Fruit fly (Drosophila melanogaster) whole organism, embryonic: Measurements from ENCODE around the gene CG4025.

Source experiments
- Adf1 ChIP-seq: fragments of 200-800 bp; sonication (Bioruptor generic); IDR thresholded peaks from 2 replicates; pipeline ENCODE4 v1.3.6; 2022; ENCODE audit warnings: missing biosample characterization, missing genetic modification characterization
- Atf3 ChIP-seq: fragments of 200-800 bp; sonication (Bioruptor generic); optimal IDR thresholded peaks from 3 replicates; lab custom pipeline; 2016; ENCODE audit warnings: missing biosample characterization, missing genetic modification characterization
- CG10462 ChIP-seq: fragments of 200-800 bp; sonication (Bioruptor generic); optimal IDR thresholded peaks from 2 replicates; lab custom pipeline; 2016; ENCODE audit warnings: missing biosample characterization, missing genetic modification characterization
- CG10543 ChIP-seq: fragments of 200-800 bp; sonication (Bioruptor generic); optimal IDR thresholded peaks from 3 replicates; lab custom pipeline; 2017; ENCODE audit warnings: missing biosample characterization, mild to moderate bottlenecking, missing genetic modification characterization, moderate library complexity
- CG11723 ChIP-seq: fragments of 200-800 bp; sonication (Bioruptor generic); optimal IDR thresholded peaks from 2 replicates; lab custom pipeline; 2017; ENCODE audit warnings: missing biosample characterization, mild to moderate bottlenecking, missing genetic modification characterization
- CG12769 ChIP-seq: fragments of 200-800 bp; sonication (Bioruptor generic); optimal IDR thresholded peaks from 2 replicates; lab custom pipeline; 2019; ENCODE audit warnings: missing biosample characterization, mild to moderate bottlenecking, missing genetic modification characterization, moderate library complexity
- CG13123 ChIP-seq: fragments of 200-800 bp; sonication (Bioruptor generic); optimal IDR thresholded peaks from 2 replicates; lab custom pipeline; 2016; ENCODE audit warnings: missing biosample characterization, missing genetic modification characterization
- CG13296 ChIP-seq: fragments of 200-800 bp; sonication (Bioruptor generic); optimal IDR thresholded peaks from 3 replicates; lab custom pipeline; 2018; ENCODE audit warnings: missing biosample characterization, mild to moderate bottlenecking, missing genetic modification characterization
- CG13624 ChIP-seq: fragments of 200-800 bp; sonication (Bioruptor generic); optimal IDR thresholded peaks from 2 replicates; lab custom pipeline; 2016; ENCODE audit warnings: missing biosample characterization, missing genetic modification characterization
- CG14710 ChIP-seq: fragments of 200-800 bp; sonication (Bioruptor generic); optimal IDR thresholded peaks from 3 replicates; lab custom pipeline; 2019; ENCODE audit warnings: missing biosample characterization, mild to moderate bottlenecking, missing genetic modification characterization, moderate library complexity
- CG15011 ChIP-seq: fragments of 200-800 bp; sonication (Bioruptor generic); optimal IDR thresholded peaks from 3 replicates; lab custom pipeline; 2018; ENCODE audit warnings: missing biosample characterization, mild to moderate bottlenecking, missing genetic modification characterization
- CG1647 ChIP-seq: fragments of 200-800 bp; sonication (Bioruptor generic); optimal IDR thresholded peaks from 3 replicates; lab custom pipeline; 2016; ENCODE audit warnings: missing biosample characterization, missing genetic modification characterization
- CG17359 ChIP-seq: fragments of 200-800 bp; sonication (Bioruptor generic); optimal IDR thresholded peaks from 3 replicates; lab custom pipeline; 2018; ENCODE audit warnings: missing biosample characterization, mild to moderate bottlenecking, missing genetic modification characterization, moderate library complexity
- CG17361 ChIP-seq: fragments of 200-800 bp; sonication (Bioruptor generic); IDR thresholded peaks from 3 replicates; pipeline ENCODE4 v1.3.6; 2022; ENCODE audit warnings: missing biosample characterization, missing genetic modification characterization
- CG18476 ChIP-seq: fragments of 200-800 bp; sonication (Bioruptor generic); optimal IDR thresholded peaks from 2 replicates; lab custom pipeline; 2016; ENCODE audit warnings: missing biosample characterization, mild to moderate bottlenecking, missing genetic modification characterization
- CG3065 ChIP-seq: fragments of 200-800 bp; sonication (Bioruptor generic); optimal IDR thresholded peaks from 2 replicates; lab custom pipeline; 2016; ENCODE audit warnings: missing biosample characterization, missing genetic modification characterization
- CG32767 ChIP-seq: fragments of 200-800 bp; sonication (Bioruptor generic); IDR thresholded peaks from 2 replicates; pipeline ENCODE4 v1.3.6; 2022; ENCODE audit warnings: missing biosample characterization, missing genetic modification characterization
- CG4730 ChIP-seq: fragments of 200-800 bp; sonication (Bioruptor generic); IDR thresholded peaks from 2 replicates; pipeline ENCODE4 v1.3.6; 2022; ENCODE audit warnings: missing biosample characterization, missing genetic modification characterization
- CG6175 ChIP-seq: fragments of 200-800 bp; sonication (Bioruptor generic); IDR thresholded peaks from 3 replicates; pipeline ENCODE4 v1.3.6; 2022; ENCODE audit warnings: missing biosample characterization, missing genetic modification characterization
- CG7987 ChIP-seq: fragments of 200-800 bp; sonication (Bioruptor generic); optimal IDR thresholded peaks from 2 replicates; lab custom pipeline; 2018; ENCODE audit warnings: missing biosample characterization, mild to moderate bottlenecking, missing genetic modification characterization, moderate library complexity
- CG9727 ChIP-seq: fragments of 200-800 bp; sonication (Bioruptor generic); optimal IDR thresholded peaks from 3 replicates; lab custom pipeline; 2017; ENCODE audit warnings: missing biosample characterization, mild to moderate bottlenecking, missing genetic modification characterization
- CkIIα-i1 ChIP-seq: fragments of 200-800 bp; sonication (Bioruptor generic); IDR thresholded peaks from 2 replicates; pipeline ENCODE4 v1.3.6; 2022; ENCODE audit warnings: missing biosample characterization, missing genetic modification characterization
- D ChIP-seq, 2 experiments: fragments of 200-800 bp in 1 of 2; fragments of >200 bp in 1 of 2; sonication (Bioruptor generic) in 1 of 2; optimal IDR thresholded peaks; 2 replicates in 1 of 2; 3 replicates in 1 of 2; lab custom pipeline; 2017; ENCODE audit warnings: mild to moderate bottlenecking in 1 of 2, missing biosample characterization in 1 of 2, missing genetic modification characterization in 1 of 2, missing genetic modification reagents in 1 of 2
- Dfd ChIP-seq, 2 experiments: fragments of >200 bp; optimal IDR thresholded peaks; 2 replicates each; lab custom pipeline; 2017; ENCODE audit warnings: missing biosample characterization in 2 of 2, missing genetic modification characterization in 2 of 2
- Doc3 ChIP-seq: fragments of 200-800 bp; sonication (Bioruptor generic); IDR thresholded peaks from 3 replicates; pipeline ENCODE4 v1.3.6; 2022; ENCODE audit warnings: missing biosample characterization, missing genetic modification characterization; ENCODE audit not compliant: partially characterized antibody
- Hand ChIP-seq: fragments of 200-800 bp; sonication (Bioruptor generic); optimal IDR thresholded peaks from 2 replicates; lab custom pipeline; 2017; ENCODE audit warnings: mild to moderate bottlenecking, missing biosample characterization, missing genetic modification reagents, missing genetic modification characterization
- Hmr ChIP-seq: fragments of 200-800 bp; sonication (Bioruptor generic); optimal IDR thresholded peaks from 3 replicates; lab custom pipeline; 2017; ENCODE audit warnings: mild to moderate bottlenecking, missing biosample characterization, missing genetic modification reagents, missing genetic modification characterization
- Hr78 ChIP-seq, 2 experiments: fragments of 200-800 bp in 1 of 2; fragments of >200 bp in 1 of 2; sonication (Bioruptor generic) in 1 of 2; optimal IDR thresholded peaks; 2 replicates each; lab custom pipeline; 2017 to 2019; ENCODE audit warnings: missing biosample characterization in 2 of 2, missing genetic modification characterization in 2 of 2, mild to moderate bottlenecking in 1 of 2, moderate library complexity in 1 of 2
- Jarid2 ChIP-seq: fragments of 200-800 bp; sonication (Bioruptor generic); optimal IDR thresholded peaks from 3 replicates; lab custom pipeline; 2017; ENCODE audit warnings: mild to moderate bottlenecking, missing biosample characterization, missing genetic modification reagents, missing genetic modification characterization
- Lim3 ChIP-seq: fragments of 200-800 bp; sonication (Bioruptor generic); IDR thresholded peaks from 2 replicates; pipeline ENCODE4 v1.3.6; 2022; ENCODE audit warnings: missing biosample characterization, missing genetic modification characterization
- Lpt ChIP-seq: fragments of >200 bp; optimal IDR thresholded peaks from 2 replicates; lab custom pipeline; 2018; ENCODE audit warnings: missing biosample characterization, missing genetic modification characterization
- Myb ChIP-seq: fragments of 200-800 bp; sonication (Bioruptor generic); optimal IDR thresholded peaks from 2 replicates; lab custom pipeline; 2016; ENCODE audit warnings: missing biosample characterization, missing genetic modification characterization
- Sox100B ChIP-seq: fragments of 200-800 bp; sonication (Bioruptor generic); optimal IDR thresholded peaks from 3 replicates; lab custom pipeline; 2018; ENCODE audit warnings: missing biosample characterization, mild to moderate bottlenecking, missing genetic modification characterization
- Trl ChIP-seq, 3 experiments: fragments of >200 bp in 2 of 3; fragments of 200-800 bp in 1 of 3; sonication (Bioruptor generic) in 1 of 3; optimal IDR thresholded peaks; 2 replicates in 1 of 3; 3 replicates in 2 of 3; lab custom pipeline; 2016 to 2017; ENCODE audit warnings: missing biosample characterization in 1 of 3, missing genetic modification characterization in 1 of 3
- ac ChIP-seq: fragments of 200-800 bp; sonication (Bioruptor generic); optimal IDR thresholded peaks from 3 replicates; lab custom pipeline; 2017; ENCODE audit warnings: missing biosample characterization, mild to moderate bottlenecking, missing genetic modification characterization
- dysf ChIP-seq: fragments of 200-800 bp; sonication (Bioruptor generic); IDR thresholded peaks from 3 replicates; pipeline ENCODE4 v1.3.6; 2022; ENCODE audit warnings: missing biosample characterization, missing genetic modification characterization
- ewg ChIP-seq: fragments of 200-800 bp; sonication (Bioruptor generic); optimal IDR thresholded peaks from 3 replicates; lab custom pipeline; 2017; ENCODE audit warnings: mild to moderate bottlenecking, missing biosample characterization, missing genetic modification reagents, missing genetic modification characterization
- jing ChIP-seq: fragments of 200-800 bp; sonication (Bioruptor generic); optimal IDR thresholded peaks from 2 replicates; lab custom pipeline; 2018; ENCODE audit warnings: missing biosample characterization, mild to moderate bottlenecking, missing genetic modification characterization
- luna ChIP-seq: fragments of 200-800 bp; sonication (Bioruptor generic); optimal IDR thresholded peaks from 2 replicates; lab custom pipeline; 2016; ENCODE audit warnings: missing biosample characterization, missing genetic modification characterization
- nom ChIP-seq: fragments of 200-800 bp; sonication (Bioruptor generic); optimal IDR thresholded peaks from 2 replicates; lab custom pipeline; 2017; ENCODE audit warnings: missing biosample characterization, missing genetic modification characterization, mild to moderate bottlenecking, moderate library complexity, missing genetic modification reagents
- otp ChIP-seq: fragments of 200-800 bp; sonication (Bioruptor generic); IDR thresholded peaks from 3 replicates; pipeline ENCODE4, ENCODE4 v1.3.6; 2022; ENCODE audit warnings: missing biosample characterization, missing genetic modification characterization
- p53 ChIP-seq: fragments of 200-800 bp; sonication (Bioruptor generic); optimal IDR thresholded peaks from 2 replicates; lab custom pipeline; 2016; ENCODE audit warnings: missing biosample characterization, missing genetic modification characterization
- pita ChIP-seq: fragments of 200-800 bp; sonication (Bioruptor generic); optimal IDR thresholded peaks from 2 replicates; lab custom pipeline; 2017; ENCODE audit warnings: missing biosample characterization, mild to moderate bottlenecking, missing genetic modification characterization
- pzg ChIP-seq: fragments of 200-800 bp; sonication (Bioruptor generic); optimal IDR thresholded peaks from 3 replicates; lab custom pipeline; 2018; ENCODE audit warnings: missing biosample characterization, mild to moderate bottlenecking, missing genetic modification characterization, moderate library complexity
- slou ChIP-seq: fragments of 200-800 bp; sonication (Bioruptor generic); optimal IDR thresholded peaks from 3 replicates; lab custom pipeline; 2016; ENCODE audit warnings: missing biosample characterization, missing genetic modification characterization
- sob ChIP-seq: fragments of 200-800 bp; sonication (Bioruptor generic); IDR thresholded peaks from 2 replicates; pipeline ENCODE4 v1.3.6; 2022; ENCODE audit warnings: missing biosample characterization, missing genetic modification characterization
- twi ChIP-seq: fragments of 200-800 bp; optimal IDR thresholded peaks from 2 replicates; lab custom pipeline; 2019; ENCODE audit warnings: missing biosample characterization, mild to moderate bottlenecking, missing genetic modification characterization, moderate library complexity

The CG4025 gene

DNA sequence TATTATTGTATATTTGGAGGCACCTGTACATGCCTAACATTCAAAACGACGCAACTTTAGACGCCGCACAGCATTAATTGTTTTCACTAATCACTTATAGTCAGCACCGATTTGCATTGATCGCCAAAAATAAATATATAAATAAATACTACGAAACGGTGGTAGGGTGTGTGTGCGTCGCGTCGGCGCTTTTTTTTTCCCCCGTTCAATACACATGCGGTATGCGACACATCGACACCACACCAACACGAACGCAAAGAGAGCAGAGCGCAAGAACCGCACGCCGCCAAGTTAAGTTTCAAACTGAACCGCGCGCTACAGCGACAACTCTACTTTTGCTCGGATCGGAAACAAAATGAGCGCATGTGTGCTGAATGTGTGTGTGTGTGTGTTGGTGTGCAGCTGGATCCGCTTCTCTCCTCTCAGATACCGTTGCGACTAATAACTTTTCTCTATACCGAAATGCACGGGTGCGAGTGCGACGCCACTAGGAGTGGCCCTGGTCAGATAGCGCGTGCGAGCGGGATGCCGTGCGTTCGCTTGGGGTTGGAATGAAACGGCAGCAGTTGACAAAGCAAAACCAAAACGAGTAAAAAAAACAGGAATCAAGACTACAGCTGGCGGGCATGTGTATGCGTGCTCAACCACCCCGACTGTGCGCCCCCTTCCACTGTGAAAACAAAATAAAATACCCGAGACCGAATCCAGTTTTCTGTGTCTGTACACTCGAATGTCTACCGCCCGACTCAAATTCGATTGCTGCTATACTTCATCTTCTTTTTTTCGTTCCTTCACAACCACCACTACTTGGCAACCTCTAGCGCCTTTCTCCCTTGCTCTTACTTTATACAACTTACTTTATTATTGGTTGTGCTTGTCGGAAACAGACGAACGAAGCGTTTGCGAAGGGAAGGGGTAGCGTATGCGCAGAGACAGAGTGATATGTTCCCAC, 46.5 kb downstream of the CG4025 start, which contains the start of gene ph-d (continued):
- TF ChIP-seq CG11723 (GFP tag; lab: Kevin White, UChicago), result peak; percentile 55
- peak; percentile 34; the same call in 1 of the 2 replicates for TF ChIP-seq sob (GFP tag; lab: Robert Waterston, UW)
- no peak for TF ChIP-seq Doc3
- TF ChIP-seq otp, result no peak
- peak; percentile 51 for TF ChIP-seq CG9727 (GFP tag; lab: Kevin White, UChicago)
- no peak for TF ChIP-seq CG4730 (GFP tag; lab: Robert Waterston, UW)
- TF ChIP-seq Hr78 (GFP tag; optimal IDR thresholded peaks at IDR 0.05; lab: Kevin White, UChicago), result peak in 1 of 2 experiments; percentile 15
- peak; percentile 26 for TF ChIP-seq Hand (GFP tag; lab: Kevin White, UChicago)
- TF ChIP-seq CG17361 (GFP tag; lab: Robert Waterston, UW), result peak; percentile 59; the same call in 2 of the 3 replicates
- TF ChIP-seq CG17359 (tag; lab: Kevin White, UChicago), result peak; percentile 53
- no peak for TF ChIP-seq CkIIα-i1 (GFP tag; lab: Robert Waterston, UW)
- TF ChIP-seq ewg (GFP tag; lab: Kevin White, UChicago), result peak; percentile 86
- TF ChIP-seq dysf (GFP tag; lab: Robert Waterston, UW), result peak; percentile 54; the same call in 2 of the 3 replicates
- peak; percentile 87 for TF ChIP-seq Lpt (GFP tag; lab: Kevin White, UChicago)
- peak; percentile 47 for TF ChIP-seq CG13296 (GFP tag; lab: Kevin White, UChicago)
- no peak for TF ChIP-seq slou (GFP tag; lab: Kevin White, UChicago)
- TF ChIP-seq Dfd (GFP tag; optimal IDR thresholded peaks at IDR 0.05; lab: Kevin White, UChicago), result no peak
- TF ChIP-seq Myb, result peak; percentile 9
- TF ChIP-seq CG14710 (tag; lab: Kevin White, UChicago), result peak; percentile 29
- no peak for TF ChIP-seq jing
- peak; percentile 66 for TF ChIP-seq CG7987
- TF ChIP-seq CG1647 (GFP tag; lab: Kevin White, UChicago), result peak; percentile 33
- TF ChIP-seq luna (GFP tag; lab: Kevin White, UChicago), result no peak
- peak; percentile 3 for TF ChIP-seq CG13123
- peak; percentile 62; the same call in 2 of the 3 replicates for TF ChIP-seq CG6175
- peak; percentile 17 for TF ChIP-seq CG15011 (GFP tag; lab: Kevin White, UChicago)
- no peak for TF ChIP-seq CG18476
- peak; percentile 89 for TF ChIP-seq CG10543 (GFP tag; lab: Kevin White, UChicago)
- peak; percentile 91 for TF ChIP-seq Jarid2 (GFP tag; lab: Kevin White, UChicago)
- peak; percentile 32 for TF ChIP-seq Hmr (GFP tag; lab: Kevin White, UChicago)
- peak; percentile 1 for TF ChIP-seq CG3065 (GFP tag; lab: Kevin White, UChicago)
- no peak for TF ChIP-seq ac
- no peak for TF ChIP-seq Atf3 (GFP tag; lab: Kevin White, UChicago)
- TF ChIP-seq Lim3 (GFP tag; lab: Robert Waterston, UW), result no peak
- TF ChIP-seq Adf1 (GFP tag; lab: Robert Waterston, UW), result peak; percentile 71
- peak; percentile 73 for TF ChIP-seq D (optimal IDR thresholded peaks at IDR 0.05; lab: Kevin White, UChicago)
- TF ChIP-seq D (GFP tag; optimal IDR thresholded peaks at IDR 0.05; lab: Kevin White, UChicago), result peak; percentile 9
- peak; percentile 56 for TF ChIP-seq p53 (GFP tag; lab: Kevin White, UChicago)
- TF ChIP-seq pita (GFP tag; lab: Kevin White, UChicago), result no peak
- peak; percentile 13 for TF ChIP-seq pzg (GFP tag; lab: Kevin White, UChicago)
- TF ChIP-seq Sox100B (GFP tag; lab: Kevin White, UChicago), result peak; percentile 60
- peak; percentile 98 for TF ChIP-seq CG10462 (GFP tag; lab: Kevin White, UChicago)
- TF ChIP-seq CG13624 (GFP tag; lab: Kevin White, UChicago), result no peak
- TF ChIP-seq nom (GFP tag; lab: Kevin White, UChicago), result peak; percentile 88
- peak; percentile 98 for TF ChIP-seq CG12769 (tag; lab: Kevin White, UChicago)
- TF ChIP-seq CG32767 (GFP tag; lab: Robert Waterston, UW), result peak; percentile 99
- peak; percentile 96 for TF ChIP-seq twi (tag; lab: Kevin White, UChicago)
- TF ChIP-seq Trl (optimal IDR thresholded peaks at IDR 0.05; lab: Kevin White, UChicago), result peak; percentile 71 to 85
- peak; percentile 27 for TF ChIP-seq Trl (GFP tag; optimal IDR thresholded peaks at IDR 0.05; lab: Kevin White, UChicago)
